Worm (Caenorhabditis elegans): ENCODE measurements around the gene E02C12.12.

Gene E02C12.12

ce11 chrV:9342965-9343628, 39.0 kb downstream of the E02C12.12 start (continued):
- TF ChIP-seq ztf-11 (tag; optimal IDR thresholded peaks at IDR 0.05) = no peak
- TF ChIP-seq spr-3 (GFP tag; optimal IDR thresholded peaks at IDR 0.05) = no peak
- no peak for TF ChIP-seq lin-13 (GFP tag; optimal IDR thresholded peaks at IDR 0.05)
- no peak for TF ChIP-seq attf-4 (tag; optimal IDR thresholded peaks at IDR 0.05)
- peak; percentile 69 for TF ChIP-seq snpc-1.2 (GFP tag; IDR thresholded peaks at IDR 0.05)
- TF ChIP-seq tra-1 (GFP tag; IDR thresholded peaks at IDR 0.05) = 0 out of 2 replicates have a peak, but pooled peaks have one; percentile 25
- TF ChIP-seq hlh-30 (tag; optimal IDR thresholded peaks at IDR 0.05; ENCODE audit: insufficient read depth) = no peak
- no peak for TF ChIP-seq set-16 (GFP tag; IDR thresholded peaks at IDR 0.05)
- TF ChIP-seq rbr-2 (tag; optimal IDR thresholded peaks at IDR 0.05) = no peak
- no peak for TF ChIP-seq mes-2 (tag; optimal IDR thresholded peaks at IDR 0.05; ENCODE audit: poor library complexity, severe bottlenecking)
- no peak for TF ChIP-seq duxl-1 (tag; optimal IDR thresholded peaks at IDR 0.05; ENCODE audit: poor library complexity)
- no peak for TF ChIP-seq nhr-76 (tag; optimal IDR thresholded peaks at IDR 0.05)
- no peak for TF ChIP-seq nhr-48 (tag; optimal IDR thresholded peaks at IDR 0.05)
- no peak for TF ChIP-seq ZK546.5 (tag; optimal IDR thresholded peaks at IDR 0.05)
- no peak for TF ChIP-seq ztf-7 (tag; optimal IDR thresholded peaks at IDR 0.05)
- TF ChIP-seq nhr-42 (GFP tag; IDR thresholded peaks at IDR 0.05) = peak; percentile 84
- no peak for TF ChIP-seq F37D6.2 (tag; optimal IDR thresholded peaks at IDR 0.05)
- no peak for TF ChIP-seq Y75B8A.6 (GFP tag; IDR thresholded peaks at IDR 0.05)
- no peak for TF ChIP-seq F26F4.8 (GFP tag; conservative IDR thresholded peaks at IDR 0.05)
- no peak for TF ChIP-seq ceh-82 (tag; optimal IDR thresholded peaks at IDR 0.05)
- TF ChIP-seq mdt-29 (GFP tag; IDR thresholded peaks at IDR 0.05) = no peak; the same call in none of the 2 replicates
- TF ChIP-seq lsy-2 (tag; optimal IDR thresholded peaks at IDR 0.05) = no peak
- TF ChIP-seq lin-39 (tag; optimal IDR thresholded peaks at IDR 0.05) = no peak
- TF ChIP-seq aha-1 (tag) = peak; percentile 96
- peak; percentile 59 for TF ChIP-seq hmg-1.1 (GFP tag; IDR thresholded peaks at IDR 0.05)
- TF ChIP-seq zip-2 (tag; optimal IDR thresholded peaks at IDR 0.05) = no peak
- TF ChIP-seq php-3 (GFP tag; IDR thresholded peaks at IDR 0.05) = peak; percentile 52; the same call in 1 of the 2 replicates
- TF ChIP-seq zfp-2 (tag; optimal IDR thresholded peaks at IDR 0.05) = no peak
- TF ChIP-seq dmd-8 (GFP tag; IDR thresholded peaks at IDR 0.05) = no peak
- no peak for TF ChIP-seq ceh-32 (tag; optimal IDR thresholded peaks at IDR 0.05; ENCODE audit: poor library complexity)
- no peak for TF ChIP-seq tag-97 (GFP tag; IDR thresholded peaks at IDR 0.05)
- no peak for TF ChIP-seq F10B5.3 (tag; optimal IDR thresholded peaks at IDR 0.05)
- TF ChIP-seq daf-16 (GFP tag; optimal IDR thresholded peaks at IDR 0.05) = no peak
- TF ChIP-seq daf-16 (tag; optimal IDR thresholded peaks at IDR 0.05) = no peak
- TF ChIP-seq R02D3.7 (tag; optimal IDR thresholded peaks at IDR 0.05) = no peak
- TF ChIP-seq dmd-6 (GFP tag; IDR thresholded peaks at IDR 0.05) = peak; percentile 28; the same call in 1 of the 2 replicates
- TF ChIP-seq skn-1 (tag; optimal IDR thresholded peaks at IDR 0.05) = no peak
- no peak for TF ChIP-seq F49E8.2 (tag; optimal IDR thresholded peaks at IDR 0.05; ENCODE audit: borderline replicate concordance)
- TF ChIP-seq Y105C5A.15 (GFP tag; IDR thresholded peaks at IDR 0.05) = 0 out of 2 replicates have a peak, but pooled peaks have one; percentile 9
- TF ChIP-seq saeg-2 (GFP tag; IDR thresholded peaks at IDR 0.05) = peak; percentile 79; the same call in 1 of the 2 replicates
- peak; percentile 21 for TF ChIP-seq lin-1 (GFP tag; IDR thresholded peaks at IDR 0.05)
- TF ChIP-seq ceh-28 (tag; optimal IDR thresholded peaks at IDR 0.05) = no peak
- no peak for TF ChIP-seq fkh-10 (GFP tag; optimal IDR thresholded peaks at IDR 0.05)
- 0 out of 2 replicates have a peak, but pooled peaks have one; percentile 45 for TF ChIP-seq madf-9 (GFP tag; conservative IDR thresholded peaks at IDR 0.05)
- no peak for TF ChIP-seq ceh-62 (tag; optimal IDR thresholded peaks at IDR 0.05)
- TF ChIP-seq madf-5 (GFP tag; IDR thresholded peaks at IDR 0.05) = no peak
- TF ChIP-seq daf-19 (GFP tag; conservative IDR thresholded peaks at IDR 0.05) = peak; percentile 80; the same call in 1 of the 2 replicates
- peak; percentile 58; the same call in 1 of the 2 replicates for TF ChIP-seq pha-4 (GFP tag; IDR thresholded peaks at IDR 0.05)
- TF ChIP-seq pha-4 (tag; optimal IDR thresholded peaks at IDR 0.05) = no peak
- no peak for TF ChIP-seq lir-3 (tag; optimal IDR thresholded peaks at IDR 0.05)
- TF ChIP-seq mxl-2 (GFP tag; conservative IDR thresholded peaks at IDR 0.05) = no peak
